Worm (Caenorhabditis elegans) whole organism, L1 larva: ENCODE results near the gene orc-4.

Experiments used
- C34B4.2 ChIP-seq: sonication (generic microtip); optimal IDR thresholded peaks from 2 replicates; lab custom pipeline; 2017; ENCODE audit warnings: mild to moderate bottlenecking, missing genetic modification characterization, missing compliant biosample characterization
- Y116A8C.19 ChIP-seq: sonication (generic microtip); optimal IDR thresholded peaks from 2 replicates; lab custom pipeline; 2016; ENCODE audit warnings: missing compliant biosample characterization, missing genetic modification characterization, borderline replicate concordance
- aha-1 ChIP-seq: fragments of 150-350 bp; optimal IDR thresholded peaks from 2 replicates; lab custom pipeline; 2014; ENCODE audit warnings: missing biosample characterization, missing genetic modification characterization
- blmp-1 ChIP-seq: fragments of 150-350 bp; optimal IDR thresholded peaks from 2 replicates; lab custom pipeline; 2014; ENCODE audit warnings: missing biosample characterization, missing genetic modification characterization
- ceh-8 ChIP-seq: fragments of 200-800 bp; sonication (Bioruptor generic); optimal IDR thresholded peaks from 2 replicates; lab custom pipeline; 2018; ENCODE audit warnings: mild to moderate bottlenecking, missing genetic modification characterization, moderate library complexity, missing compliant biosample characterization
- ceh-82 ChIP-seq, 3 experiments: fragments of 150-350 bp in 1 of 3; sonication (generic microtip) in 2 of 3; optimal IDR thresholded peaks; 2 replicates each; lab custom pipeline; 2014 to 2017; ENCODE audit warnings: missing biosample characterization in 3 of 3, missing genetic modification characterization in 3 of 3
- ceh-88 ChIP-seq: fragments of 200-800 bp; sonication (Bioruptor generic); IDR thresholded peaks from 2 replicates; pipeline ENCODE4 v1.3.6; 2022; ENCODE audit warnings: missing genetic modification characterization, missing compliant biosample characterization
- ceh-90 ChIP-seq: sonication (generic microtip); optimal IDR thresholded peaks from 2 replicates; lab custom pipeline; 2016; ENCODE audit warnings: missing genetic modification characterization, missing compliant biosample characterization
- dsc-1 ChIP-seq: sonication (generic microtip); optimal IDR thresholded peaks from 2 replicates; lab custom pipeline; 2016; ENCODE audit warnings: mild to moderate bottlenecking, missing genetic modification characterization, missing compliant biosample characterization
- efl-1 ChIP-seq, 4 experiments: fragments of 150-350 bp; optimal IDR thresholded peaks in 3 of 4; peaks in 1 of 4; 1 replicate in 1 of 4; 2 replicates in 3 of 4; lab custom pipeline; 2014; ENCODE audit warnings: missing biosample characterization in 2 of 4, missing genetic modification characterization in 2 of 4, missing genetic modification reagents in 2 of 4
- efl-3 ChIP-seq: fragments of 200-800 bp; sonication (Bioruptor generic); optimal IDR thresholded peaks from 2 replicates; lab custom pipeline; 2018; ENCODE audit warnings: mild to moderate bottlenecking, missing genetic modification characterization, missing compliant biosample characterization
- egl-13 ChIP-seq: sonication (generic microtip); optimal IDR thresholded peaks from 2 replicates; lab custom pipeline; 2016; ENCODE audit warnings: missing genotype, missing genetic modification reagents, missing genetic modification characterization, missing compliant biosample characterization
- egl-27 ChIP-seq, 2 experiments: fragments of 150-350 bp in 1 of 2; sonication (generic microtip); optimal IDR thresholded peaks; 3 replicates each; lab custom pipeline; 2017 to 2018; ENCODE audit warnings: missing biosample characterization in 2 of 2, missing genetic modification characterization in 2 of 2, missing genetic modification reagents in 2 of 2
- elt-2 ChIP-seq: sonication (generic microtip); optimal IDR thresholded peaks from 2 replicates; lab custom pipeline; 2016; ENCODE audit warnings: missing genetic modification characterization, mild to moderate bottlenecking, inconsistent platforms, missing compliant biosample characterization, missing genetic modification reagents
- ets-5 ChIP-seq: fragments of 200-800 bp; sonication (Bioruptor generic); IDR thresholded peaks from 2 replicates; pipeline ENCODE4 v1.3.6; 2022; ENCODE audit warnings: missing genetic modification characterization, missing compliant biosample characterization
- fkh-10 ChIP-seq: sonication (generic microtip); optimal IDR thresholded peaks from 2 replicates; lab custom pipeline; 2017; ENCODE audit warnings: missing biosample characterization, missing genetic modification reagents, missing genetic modification characterization
- fkh-8 ChIP-seq: sonication (generic microtip); optimal IDR thresholded peaks from 2 replicates; lab custom pipeline; 2016; ENCODE audit warnings: mild to moderate bottlenecking, missing genetic modification characterization, missing compliant biosample characterization
- fos-1 ChIP-seq: fragments of 150-350 bp; optimal IDR thresholded peaks from 2 replicates; lab custom pipeline; 2014; ENCODE audit warnings: missing biosample characterization, missing genetic modification characterization
- hlh-4 ChIP-seq: sonication (generic microtip); optimal IDR thresholded peaks from 2 replicates; lab custom pipeline; 2016; ENCODE audit warnings: mild to moderate bottlenecking, missing genetic modification characterization, missing compliant biosample characterization
- irx-1 ChIP-seq: sonication (generic microtip); optimal IDR thresholded peaks from 2 replicates; lab custom pipeline; 2016; ENCODE audit warnings: missing genetic modification characterization, missing compliant biosample characterization
- isw-1 ChIP-seq: fragments of 200-800 bp; sonication (Bioruptor generic); IDR thresholded peaks from 2 replicates; pipeline ENCODE4 v1.3.6; 2022; ENCODE audit warnings: missing genetic modification characterization, missing compliant biosample characterization
- lin-13 ChIP-seq: fragments of 150-350 bp; optimal IDR thresholded peaks from 2 replicates; lab custom pipeline; 2014; ENCODE audit warnings: missing biosample characterization, missing genetic modification reagents, missing genetic modification characterization
- lin-14 ChIP-seq: fragments of 200-800 bp; sonication (Bioruptor generic); optimal IDR thresholded peaks from 2 replicates; lab custom pipeline; 2018; ENCODE audit warnings: mild to moderate bottlenecking, missing genetic modification characterization, moderate library complexity, missing compliant biosample characterization
- lir-3 ChIP-seq: sonication (generic microtip); optimal IDR thresholded peaks from 2 replicates; lab custom pipeline; 2016; ENCODE audit warnings: mild to moderate bottlenecking, missing genetic modification characterization, moderate library complexity, missing compliant biosample characterization; ENCODE audit not compliant: poor library complexity
- lsy-2 ChIP-seq, 2 experiments: fragments of 150-350 bp; optimal IDR thresholded peaks; 2 replicates each; lab custom pipeline; 2014; ENCODE audit warnings: missing biosample characterization in 2 of 2, missing genetic modification characterization in 2 of 2
- mdl-1 ChIP-seq, 2 experiments: fragments of 150-350 bp; optimal IDR thresholded peaks; 2 replicates each; lab custom pipeline; 2014 to 2017; ENCODE audit warnings: missing biosample characterization in 2 of 2, missing genetic modification characterization in 2 of 2, inconsistent platforms in 1 of 2
- mef-2 ChIP-seq: fragments of 150-350 bp; optimal IDR thresholded peaks from 2 replicates; lab custom pipeline; 2014; ENCODE audit warnings: missing biosample characterization, missing genetic modification characterization
- nhr-12 ChIP-seq: sonication (generic microtip); optimal IDR thresholded peaks from 2 replicates; lab custom pipeline; 2017; ENCODE audit warnings: missing biosample characterization, missing genetic modification characterization
- nhr-19 ChIP-seq: fragments of 200-800 bp; sonication (Bioruptor generic); conservative IDR thresholded peaks from 2 replicates; pipeline ENCODE4 v1.3.6; 2022; ENCODE audit warnings: missing genetic modification characterization, missing compliant biosample characterization
- nhr-237 ChIP-seq: fragments of 150-350 bp; optimal IDR thresholded peaks from 2 replicates; lab custom pipeline; 2014; ENCODE audit warnings: missing biosample characterization, missing genetic modification characterization
- nhr-28 ChIP-seq: fragments of 150-350 bp; optimal IDR thresholded peaks from 2 replicates; lab custom pipeline; 2014; ENCODE audit warnings: missing biosample characterization, missing genetic modification characterization
- nhr-47 ChIP-seq: sonication (generic microtip); optimal IDR thresholded peaks from 2 replicates; lab custom pipeline; 2016; ENCODE audit warnings: mild to moderate bottlenecking, missing genetic modification characterization, moderate library complexity, missing compliant biosample characterization
- nhr-71 ChIP-seq: sonication (generic microtip); optimal IDR thresholded peaks from 2 replicates; lab custom pipeline; 2016; ENCODE audit warnings: mild to moderate bottlenecking, missing genetic modification characterization, moderate library complexity, missing compliant biosample characterization
- nhr-76 ChIP-seq: sonication (generic microtip); optimal IDR thresholded peaks from 2 replicates; lab custom pipeline; 2017; ENCODE audit warnings: missing biosample characterization, missing genetic modification characterization
- nhr-77 ChIP-seq: fragments of 150-350 bp; optimal IDR thresholded peaks from 2 replicates; lab custom pipeline; 2014; ENCODE audit warnings: missing biosample characterization, missing genetic modification characterization
- nhr-84 ChIP-seq: sonication (generic microtip); optimal IDR thresholded peaks from 2 replicates; lab custom pipeline; 2017; ENCODE audit warnings: missing biosample characterization, missing genetic modification characterization
- nhr-85 ChIP-seq: sonication (generic microtip); peaks from one replicate; lab custom pipeline; 2016; ENCODE audit warnings: missing genetic modification characterization, inconsistent platforms, missing compliant biosample characterization
- pag-3 ChIP-seq: sonication (generic microtip); optimal IDR thresholded peaks from 2 replicates; lab custom pipeline; 2017; ENCODE audit warnings: missing genetic modification characterization, mild to moderate bottlenecking, missing compliant biosample characterization, antibody characterized with exemption, borderline replicate concordance; ENCODE audit not compliant: insufficient read depth
- pax-3 ChIP-seq: fragments of 200-800 bp; sonication (Bioruptor generic); optimal IDR thresholded peaks from 2 replicates; lab custom pipeline; 2018; ENCODE audit warnings: mild to moderate bottlenecking, missing genetic modification characterization, moderate library complexity, missing compliant biosample characterization
- rnt-1 ChIP-seq: sonication (generic microtip); optimal IDR thresholded peaks from 2 replicates; lab custom pipeline; 2016; ENCODE audit warnings: mild to moderate bottlenecking, missing genetic modification characterization, moderate library complexity, missing compliant biosample characterization
- snpc-4 ChIP-seq: fragments of 150-350 bp; optimal IDR thresholded peaks from 2 replicates; lab custom pipeline; 2014; ENCODE audit warnings: missing biosample characterization, missing genetic modification characterization
- sox-4 ChIP-seq: sonication (generic microtip); optimal IDR thresholded peaks from 2 replicates; lab custom pipeline; 2016; ENCODE audit warnings: missing genetic modification characterization, missing compliant biosample characterization
- sup-37 ChIP-seq: fragments of 200-800 bp; sonication (Bioruptor generic); optimal IDR thresholded peaks from 2 replicates; lab custom pipeline; 2018; ENCODE audit warnings: mild to moderate bottlenecking, missing genetic modification characterization, missing compliant biosample characterization
- swsn-7 ChIP-seq: sonication (generic microtip); optimal IDR thresholded peaks from 2 replicates; lab custom pipeline; 2016; ENCODE audit warnings: missing genetic modification characterization, missing compliant biosample characterization
- tlp-1 ChIP-seq: fragments of 150-350 bp; optimal IDR thresholded peaks from 2 replicates; lab custom pipeline; 2014; ENCODE audit warnings: missing biosample characterization, missing genetic modification characterization
- unc-86 ChIP-seq: sonication (generic microtip); optimal IDR thresholded peaks from 2 replicates; lab custom pipeline; 2016; ENCODE audit warnings: missing genetic modification characterization, missing compliant biosample characterization
- xbp-1 ChIP-seq: sonication (generic microtip); optimal IDR thresholded peaks from 2 replicates; lab custom pipeline; 2016; ENCODE audit warnings: missing genetic modification characterization, missing compliant biosample characterization
- zip-4 ChIP-seq: fragments of 200-800 bp; sonication (Bioruptor generic); optimal IDR thresholded peaks from 2 replicates; lab custom pipeline; 2018; ENCODE audit warnings: mild to moderate bottlenecking, missing genetic modification characterization, moderate library complexity, missing compliant biosample characterization
- ztf-11 ChIP-seq, 2 experiments: sonication (generic microtip); optimal IDR thresholded peaks; 2 replicates each; lab custom pipeline; 2016 to 2017; ENCODE audit warnings: missing genetic modification characterization in 2 of 2, missing biosample characterization in 1 of 2, missing compliant biosample characterization in 1 of 2

The orc-4 gene

ce11 chrIII:10638339-10639021 is 7.5 kb upstream of the orc-4 start, which contains the start of gene Y39A1A.27:
TSS of gene Y39A1A.27 (plus strand) at chrIII:10638971.
- TF ChIP-seq isw-1: no peak
- TF ChIP-seq ceh-82 (tag; optimal IDR thresholded peaks at IDR 0.05; lab: Kevin White, UChicago): peak in 1 of 3 experiments; percentile 1
- no peak for TF ChIP-seq pag-3 (tag; lab: Kevin White, UChicago)
- peak in 1 of 2 experiments; percentile 7 for TF ChIP-seq lsy-2 (tag; optimal IDR thresholded peaks at IDR 0.05; lab: Kevin White, UChicago)

- TF ChIP-seq fkh-10 (GFP tag; lab: Kevin White, UChicago): no peak
- TF ChIP-seq mef-2 (tag; lab: Kevin White, UChicago): no peak
- TF ChIP-seq nhr-28 (tag; lab: Kevin White, UChicago): no peak
- TF ChIP-seq Y116A8C.19: no peak
- TF ChIP-seq nhr-71: peak; percentile 66
- TF ChIP-seq ceh-82 (tag; optimal IDR thresholded peaks at IDR 0.05; lab: Kevin White, UChicago): peak in 2 of 3 experiments; percentile 1 to 21
- no peak for TF ChIP-seq nhr-77 (tag; lab: Kevin White, UChicago)
- TF ChIP-seq elt-2 (tag; lab: Kevin White, UChicago): no peak
- TF ChIP-seq efl-3 (GFP tag; lab: Kevin White, UChicago): no peak
- TF ChIP-seq nhr-12: no peak
- TF ChIP-seq nhr-85 (tag; lab: Kevin White, UChicago): no peak
- no peak for TF ChIP-seq nhr-84
- no peak for TF ChIP-seq ceh-8
- TF ChIP-seq egl-13 (tag; lab: Kevin White, UChicago): no peak
- no peak for TF ChIP-seq aha-1
- no peak for TF ChIP-seq ets-5 (GFP tag; lab: Robert Waterston, UW)
- no peak for TF ChIP-seq nhr-237 (tag; lab: Kevin White, UChicago)
- peak; percentile 57 for TF ChIP-seq rnt-1 (tag; lab: Kevin White, UChicago)
- peak; percentile 98 to 99 for TF ChIP-seq lsy-2 (tag; optimal IDR thresholded peaks at IDR 0.05; lab: Kevin White, UChicago)
- no peak for TF ChIP-seq hlh-4 (tag; lab: Kevin White, UChicago)
- no peak for TF ChIP-seq irx-1 (tag; lab: Kevin White, UChicago)
- TF ChIP-seq nhr-76 (tag; lab: Kevin White, UChicago): no peak
- TF ChIP-seq ztf-11 (tag; optimal IDR thresholded peaks at IDR 0.05; lab: Kevin White, UChicago): no peak
- peak; percentile 62 to 91 for TF ChIP-seq efl-1 (optimal IDR thresholded peaks at IDR 0.05; lab: Kevin White, UChicago)
- TF ChIP-seq efl-1 (GFP tag; optimal IDR thresholded peaks at IDR 0.05 in 1 of 2; lab: Kevin White, UChicago): peak; percentile 91 to 99
- TF ChIP-seq snpc-4: peak; percentile 22
- TF ChIP-seq fkh-8: peak; percentile 29
- no peak for TF ChIP-seq unc-86 (tag; lab: Kevin White, UChicago)
- TF ChIP-seq lir-3 (tag; lab: Kevin White, UChicago): no peak
- peak; percentile 51 for TF ChIP-seq nhr-19 (GFP tag; lab: Robert Waterston, UW)
- TF ChIP-seq swsn-7 (tag; lab: Kevin White, UChicago): peak; percentile 42
- TF ChIP-seq nhr-47 (tag; lab: Kevin White, UChicago): peak; percentile 52
- no peak for TF ChIP-seq tlp-1 (tag; lab: Kevin White, UChicago)
- TF ChIP-seq xbp-1 (tag; lab: Kevin White, UChicago): peak; percentile 38
- no peak for TF ChIP-seq C34B4.2
- peak; percentile 35 for TF ChIP-seq isw-1
- no peak for TF ChIP-seq lin-14 (GFP tag; lab: Kevin White, UChicago)
- TF ChIP-seq fos-1 (tag; lab: Kevin White, UChicago): no peak
- no peak for TF ChIP-seq pax-3 (tag; lab: Kevin White, UChicago)
- TF ChIP-seq ceh-88 (GFP tag; lab: Robert Waterston, UW): no peak
- TF ChIP-seq ceh-90 (tag; lab: Kevin White, UChicago): no peak
- no peak for TF ChIP-seq dsc-1 (tag; lab: Kevin White, UChicago)
- no peak for TF ChIP-seq sup-37 (GFP tag; lab: Kevin White, UChicago)
- peak in 1 of 2 experiments; percentile 67 for TF ChIP-seq mdl-1 (tag; optimal IDR thresholded peaks at IDR 0.05; lab: Kevin White, UChicago)
- no peak for TF ChIP-seq egl-27 (tag; optimal IDR thresholded peaks at IDR 0.05; lab: Kevin White, UChicago)
- no peak for TF ChIP-seq zip-4 (GFP tag; lab: Kevin White, UChicago)
- TF ChIP-seq sox-4 (tag; lab: Kevin White, UChicago): no peak
- TF ChIP-seq blmp-1: peak; percentile 35
- no peak for TF ChIP-seq lin-13 (GFP tag; lab: Kevin White, UChicago)
Measured at ce11 chrIII:10642781-10643180, 3.2 kb upstream of the orc-4 start, which contains the start of the genes dhs-11 and orc-1. TSS of gene dhs-11 (minus strand) at chrIII:10642865. TSS of gene orc-1 (plus strand) at chrIII:10643129.
